Fruit fly (Drosophila melanogaster): Measurements from ENCODE around the gene CG45690.

The CG45690 gene

DNA sequence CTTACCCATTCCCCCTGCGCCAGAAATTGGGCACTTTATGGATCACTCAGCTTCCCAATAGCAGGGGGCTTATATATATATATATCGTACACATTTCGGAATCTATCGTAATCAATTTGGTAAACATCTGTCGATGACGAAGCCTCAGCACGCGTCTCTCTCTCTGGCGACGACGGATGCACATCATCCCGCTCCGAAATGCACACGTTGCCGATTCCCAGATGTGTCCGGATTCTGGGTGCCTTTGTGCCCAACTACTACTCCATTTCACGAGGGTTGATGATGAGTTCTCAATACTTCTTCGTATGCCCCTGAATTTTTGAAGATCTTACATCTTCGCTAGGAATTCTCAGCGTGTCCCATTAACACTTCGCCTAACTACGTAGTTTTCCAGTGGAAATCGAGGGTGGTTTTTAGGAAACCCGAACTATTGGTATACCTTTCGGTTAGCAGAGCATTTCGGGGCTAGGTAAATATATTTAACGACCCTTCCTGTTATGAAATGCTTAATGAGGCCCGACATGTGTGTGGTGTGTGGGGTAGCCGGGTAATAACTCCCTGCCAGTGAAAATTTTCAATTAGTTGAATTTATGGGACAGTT lies 49.3 kb upstream of the CG45690 start (continued):
- peak; percentile 7 for TF ChIP-seq CG18476 (GFP tag; optimal IDR thresholded peaks at IDR 0.05)
- no peak for TF ChIP-seq CG10654 (GFP tag; optimal IDR thresholded peaks at IDR 0.05)
- TF ChIP-seq zen (tag; optimal IDR thresholded peaks at IDR 0.05) = peak; percentile 69
- TF ChIP-seq CG1529 (GFP tag; optimal IDR thresholded peaks at IDR 0.05) = no peak
- no peak for TF ChIP-seq Antp (GFP tag; optimal IDR thresholded peaks at IDR 0.05)
- no peak for TF ChIP-seq ara (GFP tag; IDR thresholded peaks at IDR 0.05)
- no peak for TF ChIP-seq al (GFP tag; IDR thresholded peaks at IDR 0.05)
- TF ChIP-seq CG13894 (tag; optimal IDR thresholded peaks at IDR 0.05) = peak; percentile 7
- TF ChIP-seq CG11695 (GFP tag; IDR thresholded peaks at IDR 0.05) = no peak
- no peak for TF ChIP-seq gt (GFP tag; IDR thresholded peaks at IDR 0.05)
- TF ChIP-seq wor (GFP tag; IDR thresholded peaks at IDR 0.05) = no peak
- TF ChIP-seq CG3163 (GFP tag; optimal IDR thresholded peaks at IDR 0.05) = no peak
- no peak for TF ChIP-seq Dek (tag; optimal IDR thresholded peaks at IDR 0.05)
- TF ChIP-seq so (GFP tag; IDR thresholded peaks at IDR 0.05) = no peak
- TF ChIP-seq Chrac-16 (GFP tag; optimal IDR thresholded peaks at IDR 0.05) = no peak
- no peak for TF ChIP-seq dpn (GFP tag; optimal IDR thresholded peaks at IDR 0.05)
- no peak for TF ChIP-seq CG9797 (GFP tag; optimal IDR thresholded peaks at IDR 0.05)
- TF ChIP-seq CG11696 (GFP tag; IDR thresholded peaks at IDR 0.05) = no peak

DNA sequence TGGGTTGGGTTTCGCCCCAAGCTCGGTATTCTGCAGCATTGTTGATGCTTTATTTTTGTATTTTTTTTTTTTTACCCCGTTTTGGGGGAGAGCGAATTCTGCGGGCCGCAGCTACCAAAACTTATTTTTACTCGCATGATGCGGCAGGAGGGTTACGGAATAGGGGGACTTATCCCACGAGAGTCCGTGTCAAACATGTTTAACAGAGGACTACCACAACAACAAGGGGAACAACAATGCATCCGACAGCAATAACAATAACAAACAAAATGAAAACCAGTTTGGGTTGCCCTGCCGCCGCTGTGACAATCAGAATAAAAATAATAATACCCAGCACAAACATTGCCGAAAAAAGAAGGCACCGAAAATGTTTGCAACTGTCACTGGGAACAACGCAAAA lies 45.0 kb upstream of the CG45690 start:
- TF ChIP-seq Bteb2 (GFP tag; optimal IDR thresholded peaks at IDR 0.05) (no peak), lbe (GFP tag; optimal IDR thresholded peaks at IDR 0.05) (no peak), CG4360 (GFP tag; IDR thresholded peaks at IDR 0.05) (peak; percentile 74), CG11247 (GFP tag; IDR thresholded peaks at IDR 0.05) (no peak), CG2199 (GFP tag; IDR thresholded peaks at IDR 0.05) (0 out of 3 replicates have a peak, but pooled peaks have one; percentile 23), ttk (GFP tag; IDR thresholded peaks at IDR 0.05) (no peak), CG13894 (tag; optimal IDR thresholded peaks at IDR 0.05) (peak; percentile 37), CG9817 (tag; optimal IDR thresholded peaks at IDR 0.05) (no peak), wor (GFP tag; IDR thresholded peaks at IDR 0.05) (no peak), B-H1 (GFP tag; IDR thresholded peaks at IDR 0.05) (no peak), CG5180 (GFP tag; optimal IDR thresholded peaks at IDR 0.05) (peak; percentile 49), Med (GFP tag) (peak; percentile 15), CG4617 (GFP tag; optimal IDR thresholded peaks at IDR 0.05; ENCODE audit: borderline replicate concordance) (no peak), CG32532 (GFP tag; IDR thresholded peaks at IDR 0.05) (no peak), CG11504 (tag; optimal IDR thresholded peaks at IDR 0.05) (no peak)

- TF ChIP-seq CG7357 (GFP tag; IDR thresholded peaks at IDR 0.05) (no peak), Mes4 (GFP tag; optimal IDR thresholded peaks at IDR 0.05) (peak; percentile 18), CG32532 (GFP tag; IDR thresholded peaks at IDR 0.05) (0 out of 2 replicates have a peak, but pooled peaks have one; percentile 18), CG14667 (GFP tag; IDR thresholded peaks at IDR 0.05) (no peak), CG13894 (tag; optimal IDR thresholded peaks at IDR 0.05) (no peak), CG3726 (GFP tag; IDR thresholded peaks at IDR 0.05) (no peak), Dref (GFP tag; IDR thresholded peaks at IDR 0.05) (no peak), insv (GFP tag; optimal IDR thresholded peaks at IDR 0.05) (no peak), Fer3 (tag; optimal IDR thresholded peaks at IDR 0.05) (no peak), lilli (GFP tag; optimal IDR thresholded peaks at IDR 0.05) (no peak), Fer1 (GFP tag; optimal IDR thresholded peaks at IDR 0.05) (no peak), HHEX (GFP tag; optimal IDR thresholded peaks at IDR 0.05) (no peak), CG10274 (GFP tag; optimal IDR thresholded peaks at IDR 0.05) (no peak), Mad (GFP tag; optimal IDR thresholded peaks at IDR 0.05) (no peak), p53 (GFP tag; optimal IDR thresholded peaks at IDR 0.05) (no peak), caup (GFP tag; optimal IDR thresholded peaks at IDR 0.05; ENCODE audit: severe bottlenecking) (no peak), Trl (optimal IDR thresholded peaks at IDR 0.05) (no peak), Trl (GFP tag; optimal IDR thresholded peaks at IDR 0.05) (no peak), CG17361 (GFP tag; IDR thresholded peaks at IDR 0.05) (no peak), HLH4C (GFP tag; IDR thresholded peaks at IDR 0.05; ENCODE audit: partially characterized antibody) (no peak)
These were observed 43.2 kb upstream of the CG45690 start for dm6 chr2L:10614660-10615479.

All from whole organism, embryonic.